Worm (Caenorhabditis elegans): Measurements from ENCODE around the gene cest-12.

DNA sequence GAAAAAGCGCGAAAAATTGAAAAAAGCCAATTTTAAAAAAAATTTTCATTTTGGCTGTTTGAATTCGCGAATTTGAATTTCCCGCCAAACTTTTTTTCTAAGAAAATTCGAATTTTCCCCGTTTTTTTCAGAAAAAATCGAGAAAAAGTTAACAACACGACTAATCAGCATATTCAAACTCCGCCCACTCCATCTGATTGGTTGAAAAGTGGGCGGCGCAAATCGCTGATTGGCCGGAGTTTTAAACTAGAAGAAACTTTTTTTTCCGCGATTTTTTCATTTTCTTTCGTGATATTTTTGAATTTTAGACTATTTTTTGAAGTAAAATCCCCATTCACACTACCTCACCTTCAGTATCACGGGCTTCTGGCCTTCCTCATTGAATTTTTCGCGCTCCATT, 47.8 kb downstream of the cest-12 start:
- TF ChIP-seq med-1 (GFP tag; optimal IDR thresholded peaks at IDR 0.05; ENCODE audit: insufficient read depth), result no peak
- TF ChIP-seq cog-1 (tag; optimal IDR thresholded peaks at IDR 0.05), result no peak
- no peak for TF ChIP-seq ztf-29 (GFP tag; IDR thresholded peaks at IDR 0.05)
- TF ChIP-seq T22C8.4 (GFP tag; IDR thresholded peaks at IDR 0.05), result no peak
- no peak for TF ChIP-seq ztf-23 (GFP tag; IDR thresholded peaks at IDR 0.05)
- TF ChIP-seq tab-1 (GFP tag; IDR thresholded peaks at IDR 0.05), result no peak
